Fruit fly (Drosophila melanogaster) whole organism, embryonic: ENCODE measurements around the gene lectin-37Db.

Experiments
- Ada2b ChIP-seq: fragments of 200-800 bp; sonication (Bioruptor generic); IDR thresholded peaks from 2 replicates; pipeline ENCODE4 v1.3.6; 2022; ENCODE audit warnings: missing biosample characterization, missing genetic modification characterization
- Asciz ChIP-seq: fragments of 200-800 bp; sonication (Bioruptor generic); optimal IDR thresholded peaks from 2 replicates; lab custom pipeline; 2017; ENCODE audit warnings: missing biosample characterization, mild to moderate bottlenecking, missing genetic modification characterization, missing genetic modification reagents
- C15 ChIP-seq: fragments of 200-800 bp; sonication (Bioruptor generic); IDR thresholded peaks from 3 replicates; pipeline ENCODE4 v1.3.6; 2022; ENCODE audit warnings: missing biosample characterization, missing genetic modification characterization
- CG12155 ChIP-seq: fragments of 200-800 bp; sonication (Bioruptor generic); optimal IDR thresholded peaks from 3 replicates; lab custom pipeline; 2016; ENCODE audit warnings: missing biosample characterization, missing genetic modification characterization
- CG13624 ChIP-seq: fragments of 200-800 bp; sonication (Bioruptor generic); optimal IDR thresholded peaks from 2 replicates; lab custom pipeline; 2016; ENCODE audit warnings: missing biosample characterization, missing genetic modification characterization
- CG14667 ChIP-seq: fragments of 200-800 bp; sonication (Bioruptor generic); IDR thresholded peaks from 2 replicates; pipeline ENCODE4 v1.3.6; 2022; ENCODE audit warnings: missing biosample characterization, missing genetic modification characterization
- CG15073 ChIP-seq: fragments of 200-800 bp; sonication (Bioruptor generic); optimal IDR thresholded peaks from 2 replicates; lab custom pipeline; 2016; ENCODE audit warnings: missing biosample characterization, missing genetic modification characterization
- CG1602 ChIP-seq: fragments of 200-800 bp; sonication (Bioruptor generic); optimal IDR thresholded peaks from 3 replicates; lab custom pipeline; 2016; ENCODE audit warnings: missing biosample characterization, missing genetic modification characterization
- CG17186 ChIP-seq: fragments of 200-800 bp; sonication (Bioruptor generic); optimal IDR thresholded peaks from 3 replicates; lab custom pipeline; 2017; ENCODE audit warnings: missing biosample characterization, missing genetic modification reagents, missing genetic modification characterization
- CG17328 ChIP-seq: fragments of 200-800 bp; sonication (Bioruptor generic); IDR thresholded peaks from 2 replicates; pipeline ENCODE4 v1.3.6; 2022; ENCODE audit warnings: missing biosample characterization, missing genetic modification characterization
- CG2129 ChIP-seq: fragments of 200-800 bp; sonication (Bioruptor generic); IDR thresholded peaks from 2 replicates; pipeline ENCODE4 v1.3.6; 2022; ENCODE audit warnings: missing biosample characterization, missing genetic modification characterization; ENCODE audit not compliant: partially characterized antibody
- CG2875 ChIP-seq: fragments of 200-800 bp; sonication (Bioruptor generic); optimal IDR thresholded peaks from 2 replicates; lab custom pipeline; 2017; ENCODE audit warnings: missing biosample characterization, mild to moderate bottlenecking, missing genetic modification characterization, missing genetic modification reagents
- CG30431 ChIP-seq: fragments of 200-800 bp; sonication (Bioruptor generic); optimal IDR thresholded peaks from 2 replicates; lab custom pipeline; 2017; ENCODE audit warnings: missing biosample characterization, missing genetic modification characterization
- CG32532 ChIP-seq: fragments of 200-800 bp; sonication (Bioruptor generic); IDR thresholded peaks from 2 replicates; pipeline ENCODE4 v1.3.6; 2022; ENCODE audit warnings: missing biosample characterization, missing genetic modification characterization
- CG34376 ChIP-seq: fragments of 200-800 bp; sonication (Bioruptor generic); optimal IDR thresholded peaks from 2 replicates; lab custom pipeline; 2018; ENCODE audit warnings: missing biosample characterization, mild to moderate bottlenecking, missing genetic modification characterization
- CG6654 ChIP-seq: fragments of 200-800 bp; sonication (Bioruptor generic); optimal IDR thresholded peaks from 2 replicates; lab custom pipeline; 2017; ENCODE audit warnings: missing biosample characterization, mild to moderate bottlenecking, missing genetic modification characterization
- CG6689 ChIP-seq: fragments of 200-800 bp; sonication (Bioruptor generic); IDR thresholded peaks from 2 replicates; pipeline ENCODE4 v1.3.6; 2022; ENCODE audit warnings: missing biosample characterization, missing genetic modification characterization
- CG6765 ChIP-seq: fragments of 200-800 bp; sonication (Bioruptor generic); optimal IDR thresholded peaks from 3 replicates; lab custom pipeline; 2017; ENCODE audit warnings: missing biosample characterization, mild to moderate bottlenecking, missing genetic modification characterization
- CG9797 ChIP-seq: fragments of 200-800 bp; sonication (Bioruptor generic); optimal IDR thresholded peaks from 3 replicates; lab custom pipeline; 2018; ENCODE audit warnings: missing biosample characterization, mild to moderate bottlenecking, missing genetic modification characterization
- Dip2 ChIP-seq: fragments of 200-800 bp; sonication (Bioruptor generic); IDR thresholded peaks from 2 replicates; pipeline ENCODE4 v1.3.6; 2022; ENCODE audit warnings: missing biosample characterization, missing genetic modification characterization
- E2f2 ChIP-seq: fragments of 200-800 bp; sonication (Bioruptor generic); IDR thresholded peaks from 2 replicates; pipeline ENCODE4 v1.3.6; 2022; ENCODE audit warnings: missing biosample characterization, missing genetic modification characterization
- Eip74EF ChIP-seq, 2 experiments: fragments of 200-800 bp in 1 of 2; fragments of >200 bp in 1 of 2; sonication (Bioruptor generic) in 1 of 2; optimal IDR thresholded peaks; 2 replicates each; lab custom pipeline; 2017 to 2019; ENCODE audit warnings: missing biosample characterization in 2 of 2, missing genetic modification characterization in 2 of 2, mild to moderate bottlenecking in 1 of 2, moderate library complexity in 1 of 2
- Elba2 ChIP-seq: fragments of 200-800 bp; sonication (Bioruptor generic); optimal IDR thresholded peaks from 3 replicates; lab custom pipeline; 2016; ENCODE audit warnings: missing biosample characterization, missing genetic modification characterization
- Gsc ChIP-seq: fragments of 200-800 bp; sonication (Bioruptor generic); IDR thresholded peaks from 2 replicates; pipeline ENCODE4 v1.3.6; 2022; ENCODE audit warnings: missing biosample characterization, missing genetic modification characterization
- HLH54F ChIP-seq: fragments of 200-800 bp; sonication (Bioruptor generic); optimal IDR thresholded peaks from 3 replicates; lab custom pipeline; 2016; ENCODE audit warnings: missing biosample characterization, missing genetic modification characterization
- Hr39 ChIP-seq: fragments of >200 bp; optimal IDR thresholded peaks from 2 replicates; lab custom pipeline; 2017
- NC2β ChIP-seq: fragments of 200-800 bp; sonication (Bioruptor generic); optimal IDR thresholded peaks from 2 replicates; lab custom pipeline; 2016; ENCODE audit warnings: missing biosample characterization, missing genetic modification characterization
- NK7.1 ChIP-seq: fragments of 200-800 bp; sonication (Bioruptor generic); optimal IDR thresholded peaks from 3 replicates; lab custom pipeline; 2016; ENCODE audit warnings: missing biosample characterization, missing genetic modification characterization
- Nf-YC ChIP-seq: fragments of 200-800 bp; optimal IDR thresholded peaks from 3 replicates; lab custom pipeline; 2019; ENCODE audit warnings: missing biosample characterization, mild to moderate bottlenecking, missing genetic modification characterization, moderate library complexity
- Rfx ChIP-seq: fragments of 200-800 bp; sonication (Bioruptor generic); IDR thresholded peaks from 2 replicates; pipeline ENCODE4 v1.3.6; 2022; ENCODE audit warnings: missing biosample characterization, missing genetic modification characterization
- Sin3A ChIP-seq: fragments of >200 bp; optimal IDR thresholded peaks from 2 replicates; lab custom pipeline; 2018
- Sox102F ChIP-seq: fragments of 200-800 bp; sonication (Bioruptor generic); optimal IDR thresholded peaks from 2 replicates; lab custom pipeline; 2018; ENCODE audit warnings: missing biosample characterization, mild to moderate bottlenecking, missing genetic modification characterization, moderate library complexity
- Tbp ChIP-seq: fragments of >200 bp; optimal IDR thresholded peaks from 2 replicates; lab custom pipeline; 2018; ENCODE audit warnings: missing biosample characterization, missing genetic modification characterization
- cg ChIP-seq: fragments of 200-800 bp; sonication (Bioruptor generic); optimal IDR thresholded peaks from 3 replicates; lab custom pipeline; 2019; ENCODE audit warnings: missing biosample characterization, mild to moderate bottlenecking, missing genetic modification characterization, moderate library complexity
- crol ChIP-seq: fragments of 200-800 bp; sonication (Bioruptor generic); IDR thresholded peaks from 2 replicates; pipeline ENCODE4 v1.3.6; 2022; ENCODE audit warnings: missing biosample characterization, missing genetic modification characterization
- dm ChIP-seq: fragments of 200-800 bp; sonication (Bioruptor generic); optimal IDR thresholded peaks from 3 replicates; lab custom pipeline; 2016; ENCODE audit warnings: missing biosample characterization, missing genetic modification characterization
- hb ChIP-seq: fragments of 200-800 bp; sonication (Bioruptor generic); IDR thresholded peaks from 3 replicates; pipeline ENCODE4 v1.3.6; 2022; ENCODE audit warnings: missing biosample characterization, missing genetic modification characterization; ENCODE audit not compliant: partially characterized antibody
- her ChIP-seq: fragments of 200-800 bp; sonication (Bioruptor generic); optimal IDR thresholded peaks from 2 replicates; lab custom pipeline; 2016; ENCODE audit warnings: missing biosample characterization, missing genetic modification characterization
- insv ChIP-seq, 2 experiments: fragments of 200-800 bp; sonication (Bioruptor generic); optimal IDR thresholded peaks; 3 replicates each; lab custom pipeline; 2016 to 2018; ENCODE audit warnings: missing biosample characterization in 2 of 2, missing genetic modification characterization in 2 of 2
- jumu ChIP-seq: fragments of 200-800 bp; sonication (Bioruptor generic); optimal IDR thresholded peaks from 3 replicates; lab custom pipeline; 2016; ENCODE audit warnings: missing biosample characterization, missing genetic modification characterization
- knrl ChIP-seq: fragments of 200-800 bp; sonication (Bioruptor generic); IDR thresholded peaks from 3 replicates; pipeline ENCODE4 v1.3.6; 2022; ENCODE audit warnings: missing biosample characterization, missing genetic modification characterization; ENCODE audit not compliant: partially characterized antibody
- lmd ChIP-seq: fragments of 200-800 bp; sonication (Bioruptor generic); IDR thresholded peaks from 2 replicates; pipeline ENCODE4 v1.3.6; 2022; ENCODE audit warnings: missing biosample characterization, missing genetic modification characterization
- onecut ChIP-seq: fragments of 200-800 bp; sonication (Bioruptor generic); IDR thresholded peaks from 2 replicates; pipeline ENCODE4 v1.3.6; 2022; ENCODE audit warnings: missing biosample characterization, missing genetic modification characterization
- prd ChIP-seq, 3 experiments: fragments of >200 bp in 2 of 3; fragments of 200-800 bp in 1 of 3; sonication (Bioruptor generic) in 1 of 3; optimal IDR thresholded peaks in 2 of 3; IDR thresholded peaks in 1 of 3; 2 replicates in 2 of 3; 3 replicates in 1 of 3; pipeline versions ENCODE4 v1.3.6 to Lab custom; 2017 to 2022; ENCODE audit warnings: missing biosample characterization in 1 of 3, missing genetic modification characterization in 1 of 3
- schlank ChIP-seq: fragments of 200-800 bp; sonication (Bioruptor generic); optimal IDR thresholded peaks from 2 replicates; lab custom pipeline; 2018; ENCODE audit warnings: missing biosample characterization, mild to moderate bottlenecking, missing genetic modification characterization
- sim ChIP-seq: fragments of 200-800 bp; sonication (Bioruptor generic); IDR thresholded peaks from 2 replicates; pipeline ENCODE4 v1.3.6; 2022; ENCODE audit warnings: missing biosample characterization, missing genetic modification characterization
- slou ChIP-seq: fragments of 200-800 bp; sonication (Bioruptor generic); optimal IDR thresholded peaks from 3 replicates; lab custom pipeline; 2016; ENCODE audit warnings: missing biosample characterization, missing genetic modification characterization
- slp2 ChIP-seq: fragments of 200-800 bp; sonication (Bioruptor generic); optimal IDR thresholded peaks from 2 replicates; lab custom pipeline; 2016; ENCODE audit warnings: missing biosample characterization, missing genetic modification characterization
- sqz ChIP-seq: fragments of 200-800 bp; sonication (Bioruptor generic); optimal IDR thresholded peaks from 3 replicates; lab custom pipeline; 2018; ENCODE audit warnings: missing biosample characterization, mild to moderate bottlenecking, missing genetic modification characterization
- tap ChIP-seq: fragments of 200-800 bp; optimal IDR thresholded peaks from 3 replicates; lab custom pipeline; 2019; ENCODE audit warnings: missing biosample characterization, mild to moderate bottlenecking, missing genetic modification characterization, moderate library complexity
- usp ChIP-seq: fragments of >200 bp; optimal IDR thresholded peaks from 2 replicates; lab custom pipeline; 2017; ENCODE audit warnings: missing biosample characterization, missing genetic modification characterization
- zfh1 ChIP-seq: fragments of 200-800 bp; sonication (Bioruptor generic); IDR thresholded peaks from 3 replicates; pipeline ENCODE4 v1.3.6; 2022; ENCODE audit warnings: missing biosample characterization, missing genetic modification characterization

Gene lectin-37Db

DNA sequence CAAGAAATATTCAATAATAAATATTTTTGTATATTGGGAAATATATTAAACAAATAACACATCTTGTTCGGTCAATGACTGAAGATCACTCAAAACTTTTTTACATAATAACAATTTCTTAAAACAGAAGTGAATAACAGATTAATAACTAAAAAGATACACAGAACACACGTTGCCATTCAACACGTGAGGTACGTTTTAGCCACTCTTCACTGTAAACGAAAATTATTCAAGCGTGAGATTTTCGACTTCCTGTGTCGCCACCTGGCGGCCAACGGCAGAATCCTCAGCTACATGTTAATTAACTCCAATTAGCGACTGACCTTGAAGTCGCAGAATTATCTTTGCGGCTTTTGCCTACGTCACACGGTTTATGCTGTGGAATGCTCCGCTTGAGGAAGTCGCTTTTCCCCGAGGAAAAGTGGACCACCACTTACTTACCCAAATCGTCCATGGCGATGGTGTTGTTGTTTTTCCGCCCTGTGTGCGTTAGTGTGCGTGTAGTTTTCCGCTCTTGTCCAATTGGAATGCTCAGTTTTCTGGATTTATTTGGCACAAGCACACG is 7.0 kb downstream of the lectin-37Db start (continued):
- TF ChIP-seq HLH54F (GFP tag; lab: Kevin White, UChicago) (peak; percentile 13), CG6689 (GFP tag; lab: Robert Waterston, UW) (peak; percentile 64; the same call in 1 of the 2 replicates), CG17186 (GFP tag; lab: Kevin White, UChicago) (no peak), CG34376 (GFP tag; lab: Kevin White, UChicago) (no peak), dm (no peak), Hr39 (lab: Kevin White, UChicago) (no peak), slp2 (GFP tag; lab: Kevin White, UChicago) (peak; percentile 47), slou (peak; percentile 44), schlank (tag; lab: Kevin White, UChicago) (peak; percentile 20), Asciz (GFP tag; lab: Kevin White, UChicago) (peak; percentile 32), insv (GFP tag; optimal IDR thresholded peaks at IDR 0.05; lab: Kevin White, UChicago) (peak; percentile 87 to 93), NK7.1 (GFP tag; lab: Kevin White, UChicago) (no peak), CG6654 (peak; percentile 19), knrl (GFP tag; lab: Robert Waterston, UW) (no peak), usp (no peak), lmd (GFP tag; lab: Robert Waterston, UW) (peak; percentile 73), tap (tag; lab: Kevin White, UChicago) (peak; percentile 69), Sox102F (GFP tag; lab: Kevin White, UChicago) (peak; percentile 76), CG15073 (peak; percentile 12), prd (optimal IDR thresholded peaks at IDR 0.05; lab: Kevin White, UChicago) (no peak), prd (GFP tag; IDR thresholded peaks at IDR 0.05; lab: Robert Waterston, UW) (peak; percentile 77), Nf-YC (tag; lab: Kevin White, UChicago) (peak; percentile 85), crol (GFP tag; lab: Robert Waterston, UW) (no peak), CG14667 (peak; percentile 39), sqz (no peak), CG30431 (GFP tag; lab: Kevin White, UChicago) (peak; percentile 64), onecut (peak; percentile 71), jumu (GFP tag; lab: Kevin White, UChicago) (peak; percentile 13), Eip74EF (GFP tag; optimal IDR thresholded peaks at IDR 0.05; lab: Kevin White, UChicago) (no peak), CG1602 (peak; percentile 48), CG9797 (no peak), Ada2b (GFP tag; lab: Robert Waterston, UW) (peak; percentile 74), zfh1 (peak; percentile 82), E2f2 (GFP tag; lab: Robert Waterston, UW) (peak; percentile 49), CG2875 (GFP tag; lab: Kevin White, UChicago) (peak; percentile 54), NC2β (no peak), C15 (GFP tag; lab: Robert Waterston, UW) (no peak), Dip2 (GFP tag; lab: Robert Waterston, UW) (no peak), her (GFP tag; lab: Kevin White, UChicago) (peak; percentile 22), cg (GFP tag; lab: Kevin White, UChicago) (no peak), Elba2 (GFP tag; lab: Kevin White, UChicago) (peak; percentile 89), Sin3A (lab: Kevin White, UChicago) (no peak), Rfx (peak; percentile 86), CG6765 (GFP tag; lab: Kevin White, UChicago) (peak; percentile 44), CG12155 (GFP tag; lab: Kevin White, UChicago) (peak; percentile 44), Tbp (GFP tag; lab: Kevin White, UChicago) (no peak), CG13624 (peak; percentile 64), CG2129 (GFP tag; lab: Robert Waterston, UW) (no peak), CG17328 (GFP tag; lab: Robert Waterston, UW) (peak; percentile 79), sim (peak; percentile 40), hb (GFP tag; lab: Robert Waterston, UW) (no peak), Gsc (GFP tag; lab: Robert Waterston, UW) (no peak), CG32532 (GFP tag; lab: Robert Waterston, UW) (peak; percentile 83)
